Worm (Caenorhabditis elegans): ENCODE data around the gene gldi-2.

Gene gldi-2

ce11 chrII:6800104-6800711 lies 17.0 kb downstream of the gldi-2 start, which contains the start of gene F31E8.4 (continued):
- TF ChIP-seq ztf-4 (tag; optimal IDR thresholded peaks at IDR 0.05), result no peak
- TF ChIP-seq aly-2 (tag; optimal IDR thresholded peaks at IDR 0.05), result no peak
- TF ChIP-seq unc-39 (tag; optimal IDR thresholded peaks at IDR 0.05), result no peak
- TF ChIP-seq nhr-12 (tag; optimal IDR thresholded peaks at IDR 0.05), result no peak

ce11 chrII:6801262-6801661 lies 18.0 kb downstream of the gldi-2 start:
- TF ChIP-seq lin-15B (tag; optimal IDR thresholded peaks at IDR 0.05) (no peak), unc-62 (GFP tag; optimal IDR thresholded peaks at IDR 0.05) (no peak), elt-1 (tag; optimal IDR thresholded peaks at IDR 0.05) (no peak), mdl-1 (tag; optimal IDR thresholded peaks at IDR 0.05) (no peak), elt-2 (tag; optimal IDR thresholded peaks at IDR 0.05) (no peak), R02D3.7 (tag; optimal IDR thresholded peaks at IDR 0.05) (no peak), elt-3 (tag; optimal IDR thresholded peaks at IDR 0.05) (no peak), zag-1 (tag; optimal IDR thresholded peaks at IDR 0.05) (no peak), ceh-16 (tag; optimal IDR thresholded peaks at IDR 0.05) (no peak), daf-12 (tag; optimal IDR thresholded peaks at IDR 0.05) (no peak), egl-27 (tag; optimal IDR thresholded peaks at IDR 0.05) (no peak), tbx-2 (tag; optimal IDR thresholded peaks at IDR 0.05) (no peak), egl-5 (tag; optimal IDR thresholded peaks at IDR 0.05) (no peak), sea-2 (GFP tag; optimal IDR thresholded peaks at IDR 0.05) (no peak), ceh-82 (tag; optimal IDR thresholded peaks at IDR 0.05) (no peak), ama-1 (optimal IDR thresholded peaks at IDR 0.05) (no peak), nfya-1 (tag; optimal IDR thresholded peaks at IDR 0.05; ENCODE audit: insufficient read depth) (no peak), nhr-23 (tag; optimal IDR thresholded peaks at IDR 0.05) (no peak), nhr-25 (tag; optimal IDR thresholded peaks at IDR 0.05) (no peak), nhr-67 (tag; optimal IDR thresholded peaks at IDR 0.05) (no peak)

ce11 chrII:6803024-6803423 lies 19.8 kb downstream of the gldi-2 start, which contains the start of gene tab-1:
tab-1 (plus strand) TSS chrII:6803324.
- TF ChIP-seq jun-1 (tag; optimal IDR thresholded peaks at IDR 0.05), result no peak
- no peak for TF ChIP-seq nhr-11 (tag; optimal IDR thresholded peaks at IDR 0.05)
- TF ChIP-seq aly-2 (tag; optimal IDR thresholded peaks at IDR 0.05), result no peak
- no peak for TF ChIP-seq nhr-77 (tag; optimal IDR thresholded peaks at IDR 0.05)

ce11 chrII:6807162-6807561 lies 23.9 kb downstream of the gldi-2 start, which contains the start of gene F31E8.5:
F31E8.5 (minus strand) TSS chrII:6807262.
- no peak for TF ChIP-seq fos-1 (tag; optimal IDR thresholded peaks at IDR 0.05)
- TF ChIP-seq R02D3.7 (tag; optimal IDR thresholded peaks at IDR 0.05), result no peak
- no peak for TF ChIP-seq nhr-237 (tag; optimal IDR thresholded peaks at IDR 0.05)
- TF ChIP-seq nhr-12 (tag; optimal IDR thresholded peaks at IDR 0.05), result no peak
- no peak for TF ChIP-seq ztf-4 (tag; optimal IDR thresholded peaks at IDR 0.05)
- TF ChIP-seq nhr-28 (tag; optimal IDR thresholded peaks at IDR 0.05), result no peak
- no peak for TF ChIP-seq pha-4 (tag; optimal IDR thresholded peaks at IDR 0.05)
- no peak for TF ChIP-seq nhr-23 (tag; optimal IDR thresholded peaks at IDR 0.05)
- no peak for TF ChIP-seq zag-1 (tag; optimal IDR thresholded peaks at IDR 0.05)
- no peak for TF ChIP-seq ceh-82 (tag; optimal IDR thresholded peaks at IDR 0.05)
- no peak for TF ChIP-seq ama-1 (optimal IDR thresholded peaks at IDR 0.05)

ce11 chrII:6808539-6808938 lies 25.3 kb downstream of the gldi-2 start:
- TF ChIP-seq ceh-9 (tag; optimal IDR thresholded peaks at IDR 0.05) (no peak), nfya-1 (tag; optimal IDR thresholded peaks at IDR 0.05; ENCODE audit: insufficient read depth) (peak; percentile 64), nhr-76 (tag; optimal IDR thresholded peaks at IDR 0.05) (no peak), zag-1 (tag; optimal IDR thresholded peaks at IDR 0.05) (no peak), pqm-1 (tag; optimal IDR thresholded peaks at IDR 0.05) (no peak), elt-3 (tag; optimal IDR thresholded peaks at IDR 0.05) (no peak), hmg-11 (tag; optimal IDR thresholded peaks at IDR 0.05) (peak; percentile 29), nhr-23 (tag; optimal IDR thresholded peaks at IDR 0.05) (no peak), tbx-2 (tag; optimal IDR thresholded peaks at IDR 0.05) (no peak), nhr-67 (tag; optimal IDR thresholded peaks at IDR 0.05) (no peak), ceh-16 (tag; optimal IDR thresholded peaks at IDR 0.05) (no peak), lin-39 (tag; optimal IDR thresholded peaks at IDR 0.05) (peak; percentile 63), fkh-10 (GFP tag; optimal IDR thresholded peaks at IDR 0.05) (peak; percentile 34), egl-5 (tag; optimal IDR thresholded peaks at IDR 0.05) (no peak), unc-39 (tag; optimal IDR thresholded peaks at IDR 0.05) (no peak), eor-1 (tag; optimal IDR thresholded peaks at IDR 0.05) (no peak), mml-1 (tag; optimal IDR thresholded peaks at IDR 0.05) (no peak), nhr-77 (tag; optimal IDR thresholded peaks at IDR 0.05) (no peak), skn-1 (tag; optimal IDR thresholded peaks at IDR 0.05) (no peak), lin-15B (tag; optimal IDR thresholded peaks at IDR 0.05) (peak; percentile 18), nhr-12 (tag; optimal IDR thresholded peaks at IDR 0.05) (no peak), elt-2 (tag; optimal IDR thresholded peaks at IDR 0.05) (no peak), lsy-12 (tag; optimal IDR thresholded peaks at IDR 0.05) (no peak), pha-4 (tag; optimal IDR thresholded peaks at IDR 0.05) (no peak), sea-2 (GFP tag; optimal IDR thresholded peaks at IDR 0.05) (no peak), mdl-1 (tag; optimal IDR thresholded peaks at IDR 0.05) (no peak), aly-2 (tag; optimal IDR thresholded peaks at IDR 0.05) (no peak), ama-1 (optimal IDR thresholded peaks at IDR 0.05) (no peak), snpc-4 (tag; optimal IDR thresholded peaks at IDR 0.05) (no peak), egl-27 (tag; optimal IDR thresholded peaks at IDR 0.05) (no peak)

Measured in whole organism, L3 larva.